Worm (Caenorhabditis elegans) whole organism, late embryonic: ENCODE data around the gene M01G5.1.

Experiments used
- C08G9.2 ChIP-seq: sonication (generic microtip); optimal IDR thresholded peaks from 2 replicates; lab custom pipeline; 2016; ENCODE audit warnings: mild to moderate bottlenecking, missing genetic modification characterization, moderate library complexity, missing compliant biosample characterization
- Y22D7AL.16 ChIP-seq: sonication (generic microtip); optimal IDR thresholded peaks from 2 replicates; lab custom pipeline; 2016; ENCODE audit warnings: missing genetic modification characterization, missing compliant biosample characterization
- ahr-1 ChIP-seq: sonication (generic microtip); optimal IDR thresholded peaks from 2 replicates; lab custom pipeline; 2016; ENCODE audit warnings: missing genetic modification characterization, missing compliant biosample characterization
- ama-1 ChIP-seq: fragments of 150-350 bp; optimal IDR thresholded peaks from 2 replicates; lab custom pipeline; 2014
- ceh-14 ChIP-seq: sonication (generic microtip); optimal IDR thresholded peaks from 2 replicates; lab custom pipeline; 2016; ENCODE audit warnings: missing genotype, missing genetic modification characterization, missing compliant biosample characterization
- ceh-18 ChIP-seq: sonication (generic microtip); optimal IDR thresholded peaks from 2 replicates; lab custom pipeline; 2016; ENCODE audit warnings: missing genetic modification characterization, missing compliant biosample characterization
- ceh-19 ChIP-seq: fragments of 200-800 bp; sonication (Bioruptor generic); optimal IDR thresholded peaks from 2 replicates; lab custom pipeline; 2018; ENCODE audit warnings: mild to moderate bottlenecking, missing genetic modification characterization, missing compliant biosample characterization
- ceh-2 ChIP-seq: sonication (generic microtip); optimal IDR thresholded peaks from 2 replicates; lab custom pipeline; 2016; ENCODE audit warnings: missing genotype, missing genetic modification characterization, missing compliant biosample characterization
- ceh-22 ChIP-seq: sonication (generic microtip); optimal IDR thresholded peaks from 2 replicates; lab custom pipeline; 2017; ENCODE audit warnings: missing biosample characterization, missing genetic modification characterization
- ceh-30 ChIP-seq: fragments of 150-350 bp; optimal IDR thresholded peaks from 2 replicates; lab custom pipeline; 2014; ENCODE audit warnings: missing biosample characterization, missing genetic modification characterization
- ceh-34 ChIP-seq: sonication (generic microtip); optimal IDR thresholded peaks from 2 replicates; lab custom pipeline; 2016; ENCODE audit warnings: mild to moderate bottlenecking, missing genetic modification characterization, missing compliant biosample characterization
- ceh-45 ChIP-seq: fragments of 200-800 bp; sonication (Bioruptor generic); IDR thresholded peaks from 2 replicates; pipeline ENCODE4 v1.3.6; 2022; ENCODE audit warnings: missing genetic modification reagents, missing genetic modification characterization, missing compliant biosample characterization
- ceh-48 ChIP-seq: sonication (generic microtip); optimal IDR thresholded peaks from 2 replicates; lab custom pipeline; 2016; ENCODE audit warnings: missing genetic modification characterization, inconsistent platforms, missing compliant biosample characterization
- ceh-6 ChIP-seq: fragments of 200-800 bp; sonication (Bioruptor generic); optimal IDR thresholded peaks from 2 replicates; lab custom pipeline; 2018; ENCODE audit warnings: mild to moderate bottlenecking, missing genetic modification characterization, missing compliant biosample characterization
- che-1 ChIP-seq: sonication (generic microtip); optimal IDR thresholded peaks from 2 replicates; lab custom pipeline; 2016; ENCODE audit warnings: mild to moderate bottlenecking, missing genetic modification characterization, missing compliant biosample characterization
- elt-4 ChIP-seq: sonication (generic microtip); optimal IDR thresholded peaks from 2 replicates; lab custom pipeline; 2016; ENCODE audit warnings: missing genetic modification characterization, missing compliant biosample characterization
- ets-4 ChIP-seq: sonication (generic microtip); optimal IDR thresholded peaks from 2 replicates; lab custom pipeline; 2016; ENCODE audit warnings: missing genetic modification characterization, missing compliant biosample characterization
- hlh-15 ChIP-seq: sonication (generic microtip); optimal IDR thresholded peaks from 2 replicates; lab custom pipeline; 2016; ENCODE audit warnings: missing genetic modification characterization, missing compliant biosample characterization
- hlh-30 ChIP-seq: sonication (generic microtip); optimal IDR thresholded peaks from 2 replicates; lab custom pipeline; 2017; ENCODE audit warnings: antibody characterized with exemption, missing genetic modification characterization, missing compliant biosample characterization; ENCODE audit not compliant: insufficient read depth
- hlh-6 ChIP-seq: sonication (generic microtip); optimal IDR thresholded peaks from 2 replicates; lab custom pipeline; 2016; ENCODE audit warnings: missing genotype, missing genetic modification characterization, missing compliant biosample characterization
- hlh-8 ChIP-seq: sonication (generic microtip); optimal IDR thresholded peaks from 2 replicates; lab custom pipeline; 2016; ENCODE audit warnings: missing genotype, missing genetic modification characterization, missing compliant biosample characterization
- lim-6 ChIP-seq: sonication (generic microtip); optimal IDR thresholded peaks from 2 replicates; lab custom pipeline; 2016; ENCODE audit warnings: missing genetic modification characterization, missing compliant biosample characterization
- lin-11 ChIP-seq: fragments of 200-800 bp; sonication (Bioruptor generic); optimal IDR thresholded peaks from 2 replicates; lab custom pipeline; 2018; ENCODE audit warnings: mild to moderate bottlenecking, missing genetic modification characterization, missing compliant biosample characterization
- mec-3 ChIP-seq: sonication (generic microtip); optimal IDR thresholded peaks from 2 replicates; lab custom pipeline; 2016; ENCODE audit warnings: borderline replicate concordance, missing genetic modification characterization, missing compliant biosample characterization
- nfya-1 ChIP-seq: sonication (generic microtip); optimal IDR thresholded peaks from 2 replicates; lab custom pipeline; 2017; ENCODE audit warnings: missing genetic modification characterization, mild to moderate bottlenecking, missing compliant biosample characterization, antibody characterized with exemption, moderate library complexity
- nhr-11 ChIP-seq: fragments of 150-350 bp; optimal IDR thresholded peaks from 2 replicates; lab custom pipeline; 2014; ENCODE audit warnings: missing biosample characterization, missing genetic modification characterization
- pat-9 ChIP-seq: fragments of 200-800 bp; sonication (Bioruptor generic); optimal IDR thresholded peaks from 2 replicates; lab custom pipeline; 2018; ENCODE audit warnings: mild to moderate bottlenecking, missing genetic modification characterization, moderate library complexity, missing compliant biosample characterization
- pax-1 ChIP-seq: fragments of 150-350 bp; optimal IDR thresholded peaks from 2 replicates; lab custom pipeline; 2014; ENCODE audit warnings: missing biosample characterization, missing genetic modification characterization
- pqm-1 ChIP-seq: sonication (generic microtip); optimal IDR thresholded peaks from 2 replicates; lab custom pipeline; 2016; ENCODE audit warnings: missing genetic modification characterization, missing compliant biosample characterization
- syd-9 ChIP-seq: sonication (generic microtip); optimal IDR thresholded peaks from 2 replicates; lab custom pipeline; 2016; ENCODE audit warnings: mild to moderate bottlenecking, missing genetic modification characterization, moderate library complexity, missing compliant biosample characterization
- tbx-2 ChIP-seq: sonication (generic microtip); optimal IDR thresholded peaks from 2 replicates; lab custom pipeline; 2016; ENCODE audit warnings: missing genetic modification characterization, missing compliant biosample characterization
- unc-3 ChIP-seq, 2 experiments: fragments of 200-800 bp in 1 of 2; sonication (Bioruptor generic) in 1 of 2; sonication (generic microtip) in 1 of 2; conservative IDR thresholded peaks in 1 of 2; optimal IDR thresholded peaks in 1 of 2; 2 replicates each; pipeline versions ENCODE4 v1.3.6 to Lab custom; 2016 to 2022; ENCODE audit warnings: missing compliant biosample characterization in 2 of 2, missing genetic modification characterization in 2 of 2, missing genetic modification reagents in 1 of 2
- unc-42 ChIP-seq: sonication (generic microtip); optimal IDR thresholded peaks from 2 replicates; lab custom pipeline; 2016; ENCODE audit warnings: missing genotype, missing genetic modification characterization, missing compliant biosample characterization
- unc-86 ChIP-seq: sonication (generic microtip); optimal IDR thresholded peaks from 2 replicates; lab custom pipeline; 2016; ENCODE audit warnings: missing genetic modification characterization, missing compliant biosample characterization
- zip-5 ChIP-seq: sonication (generic microtip); optimal IDR thresholded peaks from 2 replicates; lab custom pipeline; 2016; ENCODE audit warnings: missing genetic modification characterization, missing compliant biosample characterization
- ztf-16 ChIP-seq: sonication (generic microtip); optimal IDR thresholded peaks from 2 replicates; lab custom pipeline; 2017; ENCODE audit warnings: missing genetic modification characterization, missing compliant biosample characterization

Gene M01G5.1

ce11 chrIII:1508244-1508643 lies 12.0 kb downstream of the M01G5.1 start:
- TF ChIP-seq pqm-1 (tag; lab: Kevin White, UChicago) (no peak), tbx-2 (tag; lab: Kevin White, UChicago) (peak; percentile 15)

- no peak for TF ChIP-seq mec-3 (tag; lab: Kevin White, UChicago)
- no peak for TF ChIP-seq ceh-19
- no peak for TF ChIP-seq unc-3 (GFP tag; conservative IDR thresholded peaks at IDR 0.05; lab: Robert Waterston, UW)
- TF ChIP-seq unc-3 (tag; optimal IDR thresholded peaks at IDR 0.05; lab: Kevin White, UChicago), result no peak
- no peak for TF ChIP-seq ceh-30 (tag; lab: Kevin White, UChicago)
- no peak for TF ChIP-seq pax-1 (tag; lab: Kevin White, UChicago)
- no peak for TF ChIP-seq hlh-15 (tag; lab: Kevin White, UChicago)
- no peak for TF ChIP-seq ets-4 (tag; lab: Kevin White, UChicago)
- TF ChIP-seq ceh-18 (tag; lab: Kevin White, UChicago), result no peak
- TF ChIP-seq hlh-8 (tag; lab: Kevin White, UChicago), result no peak
- no peak for TF ChIP-seq ceh-14 (tag; lab: Kevin White, UChicago)
- no peak for TF ChIP-seq ceh-22 (tag; lab: Kevin White, UChicago)
- no peak for TF ChIP-seq pat-9 (tag; lab: Kevin White, UChicago)
- TF ChIP-seq zip-5 (tag; lab: Kevin White, UChicago), result no peak
These were observed 12.6 kb downstream of the M01G5.1 start for ce11 chrIII:1508764-1509281.

ce11 chrIII:1517893-1518292 lies 21.7 kb downstream of the M01G5.1 start, which contains the start of gene tmem-120:
Gene tmem-120 (minus strand): TSS chrIII:1517993.
- TF ChIP-seq ahr-1 (tag; lab: Kevin White, UChicago), result no peak
- TF ChIP-seq pat-9 (tag; lab: Kevin White, UChicago), result no peak
- no peak for TF ChIP-seq syd-9
- no peak for TF ChIP-seq Y22D7AL.16
- TF ChIP-seq ceh-48 (tag; lab: Kevin White, UChicago), result no peak
- no peak for TF ChIP-seq ceh-45
- no peak for TF ChIP-seq ceh-2 (tag; lab: Kevin White, UChicago)
- no peak for TF ChIP-seq ceh-34 (tag; lab: Kevin White, UChicago)
- TF ChIP-seq lim-6 (tag; lab: Kevin White, UChicago), result no peak
- TF ChIP-seq nfya-1 (tag; lab: Kevin White, UChicago), result no peak
- TF ChIP-seq hlh-30 (tag; lab: Kevin White, UChicago), result no peak
- TF ChIP-seq mec-3 (tag; lab: Kevin White, UChicago), result no peak

- TF ChIP-seq unc-86 (tag; lab: Kevin White, UChicago) (no peak), ceh-6 (no peak), ama-1 (no peak), ceh-19 (no peak), nhr-11 (no peak), pqm-1 (tag; lab: Kevin White, UChicago) (no peak), ets-4 (tag; lab: Kevin White, UChicago) (no peak), ztf-16 (no peak), tbx-2 (tag; lab: Kevin White, UChicago) (no peak), che-1 (tag; lab: Kevin White, UChicago) (no peak), unc-42 (no peak), elt-4 (no peak), C08G9.2 (tag; lab: Kevin White, UChicago) (no peak), lin-11 (tag; lab: Kevin White, UChicago) (no peak), hlh-15 (tag; lab: Kevin White, UChicago) (no peak), hlh-6 (tag; lab: Kevin White, UChicago) (no peak)
These were observed 23.7 kb downstream of the M01G5.1 start for ce11 chrIII:1519906-1520305.
